ENCODE assay signal across 4 fruit fly cellular contexts in genomic region chr2L:10565674-10566073, dm6.
TF ChIP-seq lines count a peak whose summit lies in the region.

No protein-coding gene starts in this region.

- no peak for TF ChIP-seq CTCF in whole organism, embryonic (GFP tag; optimal IDR thresholded peaks at IDR 0.05; lab: Kevin White, UChicago)

TF ChIP-seq in whole organism, embryonic, 481 proteins besides CTCF, POLR2A, EP300 and RAD21 (continues in another document):
- TF ChIP-seq Myb (GFP tag; optimal IDR thresholded peaks at IDR 0.05; lab: Kevin White, UChicago) (peak; percentile 40), CG9932 (GFP tag; IDR thresholded peaks at IDR 0.05; lab: Robert Waterston, UW) (peak; percentile 69), CG6254 (GFP tag; optimal IDR thresholded peaks at IDR 0.05; lab: Kevin White, UChicago) (no peak), gsb-n (tag; optimal IDR thresholded peaks at IDR 0.05; lab: Kevin White, UChicago) (no peak), CG17612 (GFP tag; IDR thresholded peaks at IDR 0.05; lab: Robert Waterston, UW) (no peak), h (optimal IDR thresholded peaks at IDR 0.05; lab: Kevin White, UChicago) (no peak), onecut (GFP tag; IDR thresholded peaks at IDR 0.05; lab: Robert Waterston, UW) (peak; percentile 8; the same call in 1 of the 2 replicates), cad (GFP tag; optimal IDR thresholded peaks at IDR 0.05; lab: Kevin White, UChicago) (no peak), Sry-δ (GFP tag; optimal IDR thresholded peaks at IDR 0.05; lab: Kevin White, UChicago) (no peak), Dll (GFP tag; IDR thresholded peaks at IDR 0.05; lab: Robert Waterston, UW; ENCODE audit: partially characterized antibody) (no peak), danr (GFP tag; IDR thresholded peaks at IDR 0.05; lab: Robert Waterston, UW) (no peak), CG33213 (GFP tag; optimal IDR thresholded peaks at IDR 0.05; lab: Kevin White, UChicago) (no peak), CG42726 (GFP tag; IDR thresholded peaks at IDR 0.05; lab: Robert Waterston, UW; ENCODE audit: partially characterized antibody) (no peak), dysf (GFP tag; IDR thresholded peaks at IDR 0.05; lab: Robert Waterston, UW) (peak; percentile 76), Elba2 (GFP tag; optimal IDR thresholded peaks at IDR 0.05; lab: Kevin White, UChicago) (no peak), HLH3B (GFP tag; IDR thresholded peaks at IDR 0.05; lab: Robert Waterston, UW) (peak; percentile 56; the same call in 1 of the 2 replicates), GATAe (GFP tag; conservative IDR thresholded peaks at IDR 0.05; lab: Robert Waterston, UW) (no peak; the same call in 1 of the 2 replicates), jumu (GFP tag; optimal IDR thresholded peaks at IDR 0.05; lab: Kevin White, UChicago) (peak; percentile 5), Ada2b (GFP tag; IDR thresholded peaks at IDR 0.05; lab: Robert Waterston, UW) (peak; percentile 64), Eip74EF (GFP tag; optimal IDR thresholded peaks at IDR 0.05; lab: Kevin White, UChicago) (no peak), CG1647 (GFP tag; optimal IDR thresholded peaks at IDR 0.05; lab: Kevin White, UChicago) (no peak), z (GFP tag; IDR thresholded peaks at IDR 0.05; lab: Robert Waterston, UW) (no peak)

TF ChIP-seq in whole organism, prepupa, 60 proteins besides CTCF, POLR2A, EP300 and RAD21 (continues in another document):
- TF ChIP-seq dsx (GFP tag; optimal IDR thresholded peaks at IDR 0.05; lab: Kevin White, UChicago; ENCODE audit: poor library complexity, severe bottlenecking) (peak; percentile 15), CG1621 (tag; optimal IDR thresholded peaks at IDR 0.05; lab: Kevin White, UChicago) (peak; percentile 55), Sox14 (GFP tag; optimal IDR thresholded peaks at IDR 0.05; lab: Kevin White, UChicago) (peak; percentile 7), CG9139 (GFP tag; optimal IDR thresholded peaks at IDR 0.05; lab: Kevin White, UChicago) (no peak), CG3919 (GFP tag; optimal IDR thresholded peaks at IDR 0.05; lab: Kevin White, UChicago) (peak; percentile 47), CG11902 (GFP tag; optimal IDR thresholded peaks at IDR 0.05; lab: Kevin White, UChicago) (no peak), Gug (GFP tag; IDR thresholded peaks at IDR 0.05; lab: Robert Waterston, UW) (0 out of 2 replicates have a peak, but pooled peaks have one; percentile 19), net (GFP tag; optimal IDR thresholded peaks at IDR 0.05; lab: Kevin White, UChicago) (peak; percentile 15), acj6 (GFP tag; optimal IDR thresholded peaks at IDR 0.05; lab: Kevin White, UChicago) (peak; percentile 17), CG10669 (GFP tag; optimal IDR thresholded peaks at IDR 0.05; lab: Kevin White, UChicago) (peak; percentile 41), Hr38 (GFP tag; optimal IDR thresholded peaks at IDR 0.05; lab: Kevin White, UChicago) (no peak), topi (GFP tag; optimal IDR thresholded peaks at IDR 0.05; lab: Kevin White, UChicago) (peak; percentile 13), vri (GFP tag; optimal IDR thresholded peaks at IDR 0.05; lab: Kevin White, UChicago) (no peak), CG6163 (GFP tag; IDR thresholded peaks at IDR 0.05; lab: Robert Waterston, UW) (peak; percentile 61), CG7368 (GFP tag; optimal IDR thresholded peaks at IDR 0.05; lab: Kevin White, UChicago) (peak; percentile 3), achi (GFP tag; optimal IDR thresholded peaks at IDR 0.05; lab: Kevin White, UChicago) (peak; percentile 5), CG6808 (GFP tag; optimal IDR thresholded peaks at IDR 0.05; lab: Kevin White, UChicago) (peak; percentile 20), Eip78C (GFP tag; lab: Kevin White, UChicago) (peak; percentile 66), Met (GFP tag; optimal IDR thresholded peaks at IDR 0.05; lab: Kevin White, UChicago) (peak; percentile 39), Sox102F (GFP tag; optimal IDR thresholded peaks at IDR 0.05; lab: Kevin White, UChicago) (peak; percentile 5), Eip93F (GFP tag; optimal IDR thresholded peaks at IDR 0.05; lab: Kevin White, UChicago) (no peak), CG8632 (GFP tag; optimal IDR thresholded peaks at IDR 0.05; lab: Kevin White, UChicago) (no peak), CG6792 (GFP tag; optimal IDR thresholded peaks at IDR 0.05; lab: Kevin White, UChicago) (peak; percentile 45), fkh (GFP tag; optimal IDR thresholded peaks at IDR 0.05; lab: Kevin White, UChicago) (no peak)

TF ChIP-seq in whole organism, pupa, 21 proteins besides CTCF, POLR2A, EP300 and RAD21:
- peak; percentile 0 for TF ChIP-seq Pif1B (GFP tag; optimal IDR thresholded peaks at IDR 0.05; lab: Kevin White, UChicago)
- TF ChIP-seq EcR (GFP tag; optimal IDR thresholded peaks at IDR 0.05; lab: Kevin White, UChicago), result no peak
- TF ChIP-seq CG4496 (GFP tag; IDR thresholded peaks at IDR 0.05; lab: Robert Waterston, UW), result no peak
- TF ChIP-seq D1 (tag; optimal IDR thresholded peaks at IDR 0.05; lab: Kevin White, UChicago), result no peak
- TF ChIP-seq rn (GFP tag; IDR thresholded peaks at IDR 0.05; lab: Robert Waterston, UW), result no peak
- TF ChIP-seq CG15710 (tag; optimal IDR thresholded peaks at IDR 0.05; lab: Kevin White, UChicago), result peak; percentile 43
- peak; percentile 3 for TF ChIP-seq CG14655 (GFP tag; optimal IDR thresholded peaks at IDR 0.05; lab: Kevin White, UChicago)
- TF ChIP-seq CG8301 (tag; optimal IDR thresholded peaks at IDR 0.05; lab: Kevin White, UChicago), result no peak
- TF ChIP-seq CG9948 (tag; optimal IDR thresholded peaks at IDR 0.05; lab: Kevin White, UChicago), result peak; percentile 18
- no peak for TF ChIP-seq CG12605 (GFP tag; IDR thresholded peaks at IDR 0.05; lab: Robert Waterston, UW)
- no peak for TF ChIP-seq CG10348 (GFP tag; IDR thresholded peaks at IDR 0.05; lab: Robert Waterston, UW)
- TF ChIP-seq CG34367 (tag; optimal IDR thresholded peaks at IDR 0.05; lab: Kevin White, UChicago), result peak; percentile 24
- no peak for TF ChIP-seq fd96Ca (GFP tag; IDR thresholded peaks at IDR 0.05; lab: Robert Waterston, UW)
- TF ChIP-seq CG32121 (GFP tag; IDR thresholded peaks at IDR 0.05; lab: Robert Waterston, UW), result no peak
- no peak for TF ChIP-seq CG13204 (GFP tag; optimal IDR thresholded peaks at IDR 0.05; lab: Kevin White, UChicago)
- TF ChIP-seq Ets98B (GFP tag; IDR thresholded peaks at IDR 0.05; lab: Robert Waterston, UW), result no peak
- peak; percentile 21 for TF ChIP-seq Snoo (tag; optimal IDR thresholded peaks at IDR 0.05; lab: Kevin White, UChicago)
- TF ChIP-seq gl (tag; optimal IDR thresholded peaks at IDR 0.05; lab: Kevin White, UChicago), result peak; percentile 0
- TF ChIP-seq CG8159 (tag; optimal IDR thresholded peaks at IDR 0.05; lab: Kevin White, UChicago), result peak; percentile 60
- peak; percentile 31 for TF ChIP-seq CG17806 (tag; optimal IDR thresholded peaks at IDR 0.05; lab: Kevin White, UChicago)
- peak; percentile 9 for TF ChIP-seq Pif1A (GFP tag; optimal IDR thresholded peaks at IDR 0.05; lab: Kevin White, UChicago)

TF ChIP-seq in whole organism, wandering third instar larva, 38 proteins besides CTCF, POLR2A, EP300 and RAD21:
- TF ChIP-seq N (GFP tag; optimal IDR thresholded peaks at IDR 0.05; lab: Kevin White, UChicago), result no peak
- TF ChIP-seq OdsH (GFP tag; optimal IDR thresholded peaks at IDR 0.05; lab: Kevin White, UChicago), result peak; percentile 10
- TF ChIP-seq Dif (GFP tag; optimal IDR thresholded peaks at IDR 0.05; lab: Kevin White, UChicago; ENCODE audit: partially characterized antibody), result no peak
- TF ChIP-seq Hr78 (GFP tag; optimal IDR thresholded peaks at IDR 0.05; lab: Kevin White, UChicago), result no peak
- peak; percentile 2 for TF ChIP-seq HLH106 (tag; optimal IDR thresholded peaks at IDR 0.05; lab: Kevin White, UChicago)
- no peak for TF ChIP-seq brk (GFP tag; optimal IDR thresholded peaks at IDR 0.05; lab: Kevin White, UChicago)
- no peak for TF ChIP-seq usp (GFP tag; optimal IDR thresholded peaks at IDR 0.05; lab: Kevin White, UChicago)
- TF ChIP-seq Rel (GFP tag; optimal IDR thresholded peaks at IDR 0.05; lab: Kevin White, UChicago), result no peak
- TF ChIP-seq Rel (tag; optimal IDR thresholded peaks at IDR 0.05; lab: Kevin White, UChicago), result no peak
- TF ChIP-seq Hnf4 (GFP tag; optimal IDR thresholded peaks at IDR 0.05; lab: Kevin White, UChicago), result no peak
- TF ChIP-seq woc (GFP tag; optimal IDR thresholded peaks at IDR 0.05; lab: Kevin White, UChicago), result no peak
- TF ChIP-seq br (GFP tag; optimal IDR thresholded peaks at IDR 0.05; lab: Kevin White, UChicago), result no peak
- peak; percentile 47 for TF ChIP-seq fru (GFP tag; optimal IDR thresholded peaks at IDR 0.05; lab: Kevin White, UChicago)
- TF ChIP-seq rgr (GFP tag; optimal IDR thresholded peaks at IDR 0.05; lab: Kevin White, UChicago), result peak; percentile 28
- TF ChIP-seq ey (GFP tag; optimal IDR thresholded peaks at IDR 0.05; lab: Kevin White, UChicago), result peak; percentile 20
- TF ChIP-seq foxo (GFP tag; optimal IDR thresholded peaks at IDR 0.05; lab: Kevin White, UChicago), result peak in 1 of 2 experiments; percentile 15
- TF ChIP-seq h (GFP tag; optimal IDR thresholded peaks at IDR 0.05; lab: Kevin White, UChicago), result peak; percentile 34
- no peak for TF ChIP-seq CrebA (GFP tag; optimal IDR thresholded peaks at IDR 0.05; lab: Kevin White, UChicago; ENCODE audit: borderline replicate concordance)
- TF ChIP-seq dl (GFP tag; optimal IDR thresholded peaks at IDR 0.05; lab: Kevin White, UChicago; ENCODE audit: insufficient read depth in 1 of 2, partially characterized antibody in 2 of 2), result no peak
- TF ChIP-seq Sp1 (GFP tag; optimal IDR thresholded peaks at IDR 0.05; lab: Kevin White, UChicago), result no peak
- no peak for TF ChIP-seq Jra (GFP tag; optimal IDR thresholded peaks at IDR 0.05; lab: Kevin White, UChicago)

Comparison
In these comparisons a context has a peak if more than half of its experiments do, and no peak if none do; other contexts are left out.
1. Of the 7 proteins assayed by ChIP-seq in both whole organism, embryonic and whole organism, prepupa: peak only in whole organism, embryonic: CG6854; only in whole organism, prepupa: Gug and Hr39; in both: Sox102F; in neither: 3.